Worm (Caenorhabditis elegans) whole organism, L1 larva: ENCODE results near the gene T26C5.4.

Source experiments
- C34B4.2 ChIP-seq: sonication (generic microtip); optimal IDR thresholded peaks from 2 replicates; lab custom pipeline; 2017; ENCODE audit warnings: mild to moderate bottlenecking, missing genetic modification characterization, missing compliant biosample characterization
- Y116A8C.19 ChIP-seq: sonication (generic microtip); optimal IDR thresholded peaks from 2 replicates; lab custom pipeline; 2016; ENCODE audit warnings: missing compliant biosample characterization, missing genetic modification characterization, borderline replicate concordance
- alr-1 ChIP-seq: fragments of 200-800 bp; sonication (Bioruptor generic); optimal IDR thresholded peaks from 2 replicates; lab custom pipeline; 2018; ENCODE audit warnings: borderline replicate concordance, mild to moderate bottlenecking, missing genetic modification characterization, missing compliant biosample characterization
- aly-2 ChIP-seq: fragments of 150-350 bp; optimal IDR thresholded peaks from 2 replicates; lab custom pipeline; 2014; ENCODE audit warnings: missing biosample characterization, missing genetic modification characterization
- ceh-63 ChIP-seq: fragments of 200-800 bp; sonication (Bioruptor generic); optimal IDR thresholded peaks from 2 replicates; lab custom pipeline; 2018; ENCODE audit warnings: mild to moderate bottlenecking, missing genetic modification characterization, missing compliant biosample characterization
- ceh-8 ChIP-seq: fragments of 200-800 bp; sonication (Bioruptor generic); optimal IDR thresholded peaks from 2 replicates; lab custom pipeline; 2018; ENCODE audit warnings: mild to moderate bottlenecking, missing genetic modification characterization, moderate library complexity, missing compliant biosample characterization
- ceh-82 ChIP-seq, 3 experiments: fragments of 150-350 bp in 1 of 3; sonication (generic microtip) in 2 of 3; optimal IDR thresholded peaks; 2 replicates each; lab custom pipeline; 2014 to 2017; ENCODE audit warnings: missing biosample characterization in 3 of 3, missing genetic modification characterization in 3 of 3
- ceh-90 ChIP-seq: sonication (generic microtip); optimal IDR thresholded peaks from 2 replicates; lab custom pipeline; 2016; ENCODE audit warnings: missing genetic modification characterization, missing compliant biosample characterization
- ces-1 ChIP-seq: fragments of 150-350 bp; optimal IDR thresholded peaks from 2 replicates; lab custom pipeline; 2014; ENCODE audit warnings: missing biosample characterization, missing genetic modification reagents, missing genetic modification characterization
- dsc-1 ChIP-seq: sonication (generic microtip); optimal IDR thresholded peaks from 2 replicates; lab custom pipeline; 2016; ENCODE audit warnings: mild to moderate bottlenecking, missing genetic modification characterization, missing compliant biosample characterization
- efl-1 ChIP-seq, 4 experiments: fragments of 150-350 bp; optimal IDR thresholded peaks in 3 of 4; peaks in 1 of 4; 1 replicate in 1 of 4; 2 replicates in 3 of 4; lab custom pipeline; 2014; ENCODE audit warnings: missing biosample characterization in 2 of 4, missing genetic modification characterization in 2 of 4, missing genetic modification reagents in 2 of 4
- elt-2 ChIP-seq: sonication (generic microtip); optimal IDR thresholded peaks from 2 replicates; lab custom pipeline; 2016; ENCODE audit warnings: missing genetic modification characterization, mild to moderate bottlenecking, inconsistent platforms, missing compliant biosample characterization, missing genetic modification reagents
- elt-3 ChIP-seq, 6 experiments: fragments of 150-350 bp in 1 of 6; sonication (generic microtip); optimal IDR thresholded peaks; 2 replicates each; lab custom pipeline; 2017 to 2018; ENCODE audit warnings: missing biosample characterization in 6 of 6, missing genetic modification characterization in 6 of 6, inconsistent platforms in 1 of 6
- ets-5 ChIP-seq: fragments of 200-800 bp; sonication (Bioruptor generic); IDR thresholded peaks from 2 replicates; pipeline ENCODE4 v1.3.6; 2022; ENCODE audit warnings: missing genetic modification characterization, missing compliant biosample characterization
- fkh-10 ChIP-seq: sonication (generic microtip); optimal IDR thresholded peaks from 2 replicates; lab custom pipeline; 2017; ENCODE audit warnings: missing biosample characterization, missing genetic modification reagents, missing genetic modification characterization
- fkh-8 ChIP-seq: sonication (generic microtip); optimal IDR thresholded peaks from 2 replicates; lab custom pipeline; 2016; ENCODE audit warnings: mild to moderate bottlenecking, missing genetic modification characterization, missing compliant biosample characterization
- grh-1 ChIP-seq: fragments of 200-800 bp; sonication (Bioruptor generic); IDR thresholded peaks from 2 replicates; pipeline ENCODE4 v1.3.6; 2022; ENCODE audit warnings: missing genetic modification reagents, missing genetic modification characterization, missing compliant biosample characterization
- hlh-17 ChIP-seq: fragments of 200-800 bp; sonication (Bioruptor generic); optimal IDR thresholded peaks from 2 replicates; lab custom pipeline; 2018; ENCODE audit warnings: missing genetic modification characterization, mild to moderate bottlenecking, missing compliant biosample characterization, moderate library complexity, borderline replicate concordance
- hlh-4 ChIP-seq: sonication (generic microtip); optimal IDR thresholded peaks from 2 replicates; lab custom pipeline; 2016; ENCODE audit warnings: mild to moderate bottlenecking, missing genetic modification characterization, missing compliant biosample characterization
- irx-1 ChIP-seq: sonication (generic microtip); optimal IDR thresholded peaks from 2 replicates; lab custom pipeline; 2016; ENCODE audit warnings: missing genetic modification characterization, missing compliant biosample characterization
- isw-1 ChIP-seq: fragments of 200-800 bp; sonication (Bioruptor generic); IDR thresholded peaks from 2 replicates; pipeline ENCODE4 v1.3.6; 2022; ENCODE audit warnings: missing genetic modification characterization, missing compliant biosample characterization
- jun-1 ChIP-seq: fragments of 150-350 bp; optimal IDR thresholded peaks from 2 replicates; lab custom pipeline; 2014; ENCODE audit warnings: missing biosample characterization, missing genetic modification reagents, missing genetic modification characterization
- lin-15B ChIP-seq: fragments of 150-350 bp; sonication (generic microtip); optimal IDR thresholded peaks from 3 replicates; lab custom pipeline; 2014; ENCODE audit warnings: missing biosample characterization, missing genetic modification characterization
- lsy-2 ChIP-seq, 2 experiments: fragments of 150-350 bp; optimal IDR thresholded peaks; 2 replicates each; lab custom pipeline; 2014; ENCODE audit warnings: missing biosample characterization in 2 of 2, missing genetic modification characterization in 2 of 2
- mab-9 ChIP-seq: fragments of 200-800 bp; sonication (Bioruptor generic); IDR thresholded peaks from 2 replicates; pipeline ENCODE4 v1.3.6; 2022; ENCODE audit warnings: missing genetic modification reagents, missing genetic modification characterization, missing compliant biosample characterization
- mdl-1 ChIP-seq, 2 experiments: fragments of 150-350 bp; optimal IDR thresholded peaks; 2 replicates each; lab custom pipeline; 2014 to 2017; ENCODE audit warnings: missing biosample characterization in 2 of 2, missing genetic modification characterization in 2 of 2, inconsistent platforms in 1 of 2
- mef-2 ChIP-seq: fragments of 150-350 bp; optimal IDR thresholded peaks from 2 replicates; lab custom pipeline; 2014; ENCODE audit warnings: missing biosample characterization, missing genetic modification characterization
- mep-1 ChIP-seq: fragments of 150-350 bp; optimal IDR thresholded peaks from 2 replicates; lab custom pipeline; 2014; ENCODE audit warnings: missing biosample characterization, missing genetic modification characterization
- nhr-12 ChIP-seq: sonication (generic microtip); optimal IDR thresholded peaks from 2 replicates; lab custom pipeline; 2017; ENCODE audit warnings: missing biosample characterization, missing genetic modification characterization
- nhr-19 ChIP-seq: fragments of 200-800 bp; sonication (Bioruptor generic); conservative IDR thresholded peaks from 2 replicates; pipeline ENCODE4 v1.3.6; 2022; ENCODE audit warnings: missing genetic modification characterization, missing compliant biosample characterization
- nhr-20 ChIP-seq: sonication (generic microtip); optimal IDR thresholded peaks from 2 replicates; lab custom pipeline; 2016; ENCODE audit warnings: mild to moderate bottlenecking, missing genetic modification characterization, missing compliant biosample characterization
- nhr-237 ChIP-seq: fragments of 150-350 bp; optimal IDR thresholded peaks from 2 replicates; lab custom pipeline; 2014; ENCODE audit warnings: missing biosample characterization, missing genetic modification characterization
- nhr-28 ChIP-seq: fragments of 150-350 bp; optimal IDR thresholded peaks from 2 replicates; lab custom pipeline; 2014; ENCODE audit warnings: missing biosample characterization, missing genetic modification characterization
- nhr-47 ChIP-seq: sonication (generic microtip); optimal IDR thresholded peaks from 2 replicates; lab custom pipeline; 2016; ENCODE audit warnings: mild to moderate bottlenecking, missing genetic modification characterization, moderate library complexity, missing compliant biosample characterization
- nhr-71 ChIP-seq: sonication (generic microtip); optimal IDR thresholded peaks from 2 replicates; lab custom pipeline; 2016; ENCODE audit warnings: mild to moderate bottlenecking, missing genetic modification characterization, moderate library complexity, missing compliant biosample characterization
- nhr-90 ChIP-seq: sonication (generic microtip); optimal IDR thresholded peaks from 2 replicates; lab custom pipeline; 2016; ENCODE audit warnings: mild to moderate bottlenecking, missing genetic modification characterization, missing compliant biosample characterization; ENCODE audit not compliant: poor library complexity
- pqm-1 ChIP-seq: sonication (generic microtip); optimal IDR thresholded peaks from 3 replicates; lab custom pipeline; 2017; ENCODE audit warnings: missing biosample characterization, missing genetic modification characterization
- skn-1 ChIP-seq: fragments of 150-350 bp; optimal IDR thresholded peaks from 2 replicates; lab custom pipeline; 2014; ENCODE audit warnings: missing biosample characterization, missing genetic modification characterization
- snu-23 ChIP-seq: sonication (generic microtip); optimal IDR thresholded peaks from 2 replicates; lab custom pipeline; 2016; ENCODE audit warnings: missing genetic modification characterization, missing compliant biosample characterization
- sptf-1 ChIP-seq: fragments of 150-350 bp; optimal IDR thresholded peaks from 2 replicates; lab custom pipeline; 2014; ENCODE audit warnings: missing biosample characterization, missing genetic modification characterization
- tbx-2 ChIP-seq: sonication (generic microtip); optimal IDR thresholded peaks from 2 replicates; lab custom pipeline; 2016; ENCODE audit warnings: missing genetic modification characterization, missing compliant biosample characterization
- unc-130 ChIP-seq: fragments of 150-350 bp; optimal IDR thresholded peaks from 2 replicates; lab custom pipeline; 2017; ENCODE audit warnings: missing biosample characterization, missing genetic modification characterization, inconsistent platforms
- unc-62 ChIP-seq: fragments of 150-350 bp; optimal IDR thresholded peaks from 2 replicates; lab custom pipeline; 2014; ENCODE audit warnings: missing biosample characterization, missing genetic modification reagents, missing genetic modification characterization
- unc-86 ChIP-seq: sonication (generic microtip); optimal IDR thresholded peaks from 2 replicates; lab custom pipeline; 2016; ENCODE audit warnings: missing genetic modification characterization, missing compliant biosample characterization
- unc-98 ChIP-seq: fragments of 200-800 bp; sonication (Bioruptor generic); IDR thresholded peaks from 2 replicates; pipeline ENCODE4 v1.3.6; 2022; ENCODE audit warnings: missing genetic modification characterization, missing compliant biosample characterization
- xbp-1 ChIP-seq: sonication (generic microtip); optimal IDR thresholded peaks from 2 replicates; lab custom pipeline; 2016; ENCODE audit warnings: missing genetic modification characterization, missing compliant biosample characterization
- zag-1 ChIP-seq: fragments of 150-350 bp; optimal IDR thresholded peaks from 2 replicates; lab custom pipeline; 2014; ENCODE audit warnings: missing biosample characterization, missing genetic modification characterization
- zip-4 ChIP-seq: fragments of 200-800 bp; sonication (Bioruptor generic); optimal IDR thresholded peaks from 2 replicates; lab custom pipeline; 2018; ENCODE audit warnings: mild to moderate bottlenecking, missing genetic modification characterization, moderate library complexity, missing compliant biosample characterization
- ztf-11 ChIP-seq, 2 experiments: sonication (generic microtip); optimal IDR thresholded peaks; 2 replicates each; lab custom pipeline; 2016 to 2017; ENCODE audit warnings: missing genetic modification characterization in 2 of 2, missing biosample characterization in 1 of 2, missing compliant biosample characterization in 1 of 2
- ztf-4 ChIP-seq: fragments of 150-350 bp; optimal IDR thresholded peaks from 2 replicates; lab custom pipeline; 2014; ENCODE audit warnings: missing biosample characterization, missing genetic modification characterization

The T26C5.4 gene

ce11 chrII:9285171-9286025 lies 35.1 kb upstream of the T26C5.4 start, which contains the start of gene mtrr-1:
Gene mtrr-1 (plus strand): TSS chrII:9285975.
- TF ChIP-seq skn-1 (no peak), ztf-11 (tag; optimal IDR thresholded peaks at IDR 0.05; lab: Kevin White, UChicago) (no peak), nhr-19 (peak; percentile 49), mdl-1 (tag; optimal IDR thresholded peaks at IDR 0.05; lab: Kevin White, UChicago) (no peak), hlh-17 (GFP tag; lab: Kevin White, UChicago) (peak; percentile 25), snu-23 (GFP tag; lab: Kevin White, UChicago) (peak; percentile 7), nhr-28 (no peak), xbp-1 (tag; lab: Kevin White, UChicago) (peak; percentile 20), unc-98 (GFP tag; lab: Robert Waterston, UW) (no peak), Y116A8C.19 (tag; lab: Kevin White, UChicago) (no peak), zag-1 (no peak), nhr-20 (no peak), sptf-1 (no peak), isw-1 (no peak), nhr-47 (tag; lab: Kevin White, UChicago) (no peak), mef-2 (no peak), nhr-71 (peak; percentile 55), ceh-8 (GFP tag; lab: Kevin White, UChicago) (peak; percentile 9), ceh-63 (GFP tag; lab: Kevin White, UChicago) (no peak), nhr-237 (no peak), unc-130 (tag; lab: Kevin White, UChicago) (no peak), tbx-2 (no peak), C34B4.2 (no peak), elt-2 (tag; lab: Kevin White, UChicago) (no peak), lin-15B (no peak), lsy-2 (tag; optimal IDR thresholded peaks at IDR 0.05; lab: Kevin White, UChicago) (peak; percentile 43 to 76), ces-1 (no peak), ceh-90 (no peak), alr-1 (tag; lab: Kevin White, UChicago) (no peak), mep-1 (tag; lab: Kevin White, UChicago) (no peak), ceh-82 (tag; optimal IDR thresholded peaks at IDR 0.05; lab: Kevin White, UChicago) (no peak), unc-62 (GFP tag; lab: Kevin White, UChicago) (no peak), zip-4 (no peak), fkh-8 (no peak), dsc-1 (peak; percentile 28), hlh-4 (tag; lab: Kevin White, UChicago) (no peak), unc-86 (no peak), fkh-10 (GFP tag; lab: Kevin White, UChicago) (peak; percentile 15), nhr-90 (no peak), irx-1 (tag; lab: Kevin White, UChicago) (no peak), grh-1 (peak; percentile 27; the same call in 1 of the 2 replicates), mab-9 (GFP tag; lab: Robert Waterston, UW) (no peak), elt-3 (tag; optimal IDR thresholded peaks at IDR 0.05; lab: Kevin White, UChicago) (no peak), pqm-1 (tag; lab: Kevin White, UChicago) (no peak), ets-5 (no peak), nhr-12 (no peak), efl-1 (optimal IDR thresholded peaks at IDR 0.05; lab: Kevin White, UChicago) (peak; percentile 38 to 41), efl-1 (GFP tag; optimal IDR thresholded peaks at IDR 0.05 in 1 of 2; lab: Kevin White, UChicago) (peak in 1 of 2 experiments; percentile 37), aly-2 (tag; lab: Kevin White, UChicago) (peak; percentile 18), jun-1 (tag; lab: Kevin White, UChicago) (no peak), ztf-4 (tag; lab: Kevin White, UChicago) (peak; percentile 5)
